Comparison of ENCODE assay signal across 2 fruit fly cellular contexts in the genomic region with DNA sequence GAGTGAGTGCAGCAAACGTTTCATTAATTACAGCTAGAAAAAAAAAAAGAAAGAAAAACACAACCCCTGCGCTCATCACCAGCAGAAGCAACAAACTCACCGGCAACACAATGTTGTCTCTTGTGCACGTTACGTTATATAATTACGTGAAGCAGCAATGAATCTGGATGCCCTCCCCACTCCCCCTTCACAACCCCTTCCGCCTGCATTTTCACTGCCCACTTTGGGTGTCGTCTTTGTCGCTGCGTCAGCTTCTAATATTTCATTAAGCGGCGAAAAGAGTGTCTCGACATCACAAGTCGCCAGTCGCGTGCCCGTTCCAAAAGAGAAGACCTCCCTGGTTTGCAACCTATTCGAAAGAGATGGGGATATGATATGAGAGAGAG.
TF ChIP-seq lines count a peak whose summit lies in the region.

No protein-coding gene starts in this region.

- TF ChIP-seq CTCF in whole organism, embryonic (GFP tag; optimal IDR thresholded peaks at IDR 0.05; lab: Kevin White, UChicago), result no peak

TF ChIP-seq in whole organism, adult, 20 proteins besides CTCF, POLR2A, EP300 and RAD21:
- no peak for TF ChIP-seq CG7101 (tag; optimal IDR thresholded peaks at IDR 0.05; lab: Kevin White, UChicago)
- TF ChIP-seq tj (GFP tag; optimal IDR thresholded peaks at IDR 0.05; lab: Kevin White, UChicago), result peak; percentile 95

TF ChIP-seq in whole organism, embryonic, 481 proteins besides CTCF, POLR2A, EP300 and RAD21:
- TF ChIP-seq Dad (GFP tag; optimal IDR thresholded peaks at IDR 0.05; lab: Kevin White, UChicago) (no peak), CG10274 (GFP tag; optimal IDR thresholded peaks at IDR 0.05; lab: Kevin White, UChicago) (no peak), CG15479 (GFP tag; optimal IDR thresholded peaks at IDR 0.05; lab: Kevin White, UChicago) (no peak), CG32772 (GFP tag; IDR thresholded peaks at IDR 0.05; lab: Robert Waterston, UW) (no peak), lola (GFP tag; optimal IDR thresholded peaks at IDR 0.05; lab: Kevin White, UChicago) (no peak), maf-S (GFP tag; optimal IDR thresholded peaks at IDR 0.05; lab: Kevin White, UChicago) (no peak), vvl (GFP tag; IDR thresholded peaks at IDR 0.05; lab: Robert Waterston, UW) (no peak), hbn (GFP tag; IDR thresholded peaks at IDR 0.05; lab: Robert Waterston, UW; ENCODE audit: partially characterized antibody) (no peak), ap (GFP tag; IDR thresholded peaks at IDR 0.05; lab: Robert Waterston, UW) (no peak), CG9437 (GFP tag; optimal IDR thresholded peaks at IDR 0.05; lab: Kevin White, UChicago) (peak; percentile 74), CG8388 (GFP tag; optimal IDR thresholded peaks at IDR 0.05; lab: Kevin White, UChicago) (no peak), CG3838 (GFP tag; optimal IDR thresholded peaks at IDR 0.05; lab: Kevin White, UChicago) (no peak), so (GFP tag; IDR thresholded peaks at IDR 0.05; lab: Robert Waterston, UW) (no peak), crol (GFP tag; IDR thresholded peaks at IDR 0.05; lab: Robert Waterston, UW) (peak; percentile 64), CG5180 (GFP tag; optimal IDR thresholded peaks at IDR 0.05; lab: Kevin White, UChicago) (peak; percentile 20), CG13624 (GFP tag; optimal IDR thresholded peaks at IDR 0.05; lab: Kevin White, UChicago) (no peak), corto (GFP tag; optimal IDR thresholded peaks at IDR 0.05; lab: Kevin White, UChicago) (no peak), CG9727 (GFP tag; optimal IDR thresholded peaks at IDR 0.05; lab: Kevin White, UChicago) (no peak), CG2116 (GFP tag; optimal IDR thresholded peaks at IDR 0.05; lab: Kevin White, UChicago) (no peak), ATbp (GFP tag; optimal IDR thresholded peaks at IDR 0.05; lab: Kevin White, UChicago) (no peak), CG6854 (GFP tag; optimal IDR thresholded peaks at IDR 0.05; lab: Kevin White, UChicago) (no peak), zfh1 (GFP tag; IDR thresholded peaks at IDR 0.05; lab: Robert Waterston, UW) (0 out of 3 replicates have a peak, but pooled peaks have one; percentile 12), CG17802 (tag; optimal IDR thresholded peaks at IDR 0.05; lab: Kevin White, UChicago) (no peak), CG10654 (GFP tag; optimal IDR thresholded peaks at IDR 0.05; lab: Kevin White, UChicago) (no peak), Vsx1 (GFP tag; optimal IDR thresholded peaks at IDR 0.05; lab: Kevin White, UChicago) (no peak), schlank (tag; optimal IDR thresholded peaks at IDR 0.05; lab: Kevin White, UChicago) (no peak), Adf1 (GFP tag; IDR thresholded peaks at IDR 0.05; lab: Robert Waterston, UW) (no peak), cato (GFP tag; optimal IDR thresholded peaks at IDR 0.05; lab: Kevin White, UChicago; ENCODE audit: borderline replicate concordance) (no peak), CG10431 (GFP tag; optimal IDR thresholded peaks at IDR 0.05; lab: Kevin White, UChicago) (no peak), sd (tag; optimal IDR thresholded peaks at IDR 0.05; lab: Kevin White, UChicago) (no peak), knrl (GFP tag; IDR thresholded peaks at IDR 0.05; lab: Robert Waterston, UW; ENCODE audit: partially characterized antibody) (no peak), CG18599 (GFP tag; optimal IDR thresholded peaks at IDR 0.05; lab: Kevin White, UChicago) (no peak), Trl (optimal IDR thresholded peaks at IDR 0.05; lab: Kevin White, UChicago) (peak in 1 of 2 experiments; percentile 23), Trl (GFP tag; optimal IDR thresholded peaks at IDR 0.05; lab: Kevin White, UChicago) (no peak), Nf-YA (GFP tag; IDR thresholded peaks at IDR 0.05; lab: Robert Waterston, UW) (no peak), Oli (tag; optimal IDR thresholded peaks at IDR 0.05; lab: Kevin White, UChicago) (no peak), Stat92E (GFP tag; optimal IDR thresholded peaks at IDR 0.05; lab: Kevin White, UChicago) (no peak), ems (GFP tag; optimal IDR thresholded peaks at IDR 0.05; lab: Kevin White, UChicago) (no peak), Scr (GFP tag; IDR thresholded peaks at IDR 0.05; lab: Robert Waterston, UW; ENCODE audit: partially characterized antibody) (no peak), pb (GFP tag; optimal IDR thresholded peaks at IDR 0.05; lab: Kevin White, UChicago) (no peak), CG10565 (GFP tag; optimal IDR thresholded peaks at IDR 0.05; lab: Kevin White, UChicago) (no peak), Oaz (GFP tag; IDR thresholded peaks at IDR 0.05; lab: Robert Waterston, UW) (no peak), BtbVII (GFP tag; optimal IDR thresholded peaks at IDR 0.05; lab: Kevin White, UChicago) (no peak), yki (optimal IDR thresholded peaks at IDR 0.05; lab: Kevin White, UChicago) (no peak), Nf-YC (tag; optimal IDR thresholded peaks at IDR 0.05; lab: Kevin White, UChicago) (peak; percentile 14), CG9609 (GFP tag; optimal IDR thresholded peaks at IDR 0.05; lab: Kevin White, UChicago) (no peak), CG34422 (GFP tag; IDR thresholded peaks at IDR 0.05; lab: Robert Waterston, UW) (0 out of 3 replicates have a peak, but pooled peaks have one; percentile 10), pan (optimal IDR thresholded peaks at IDR 0.05; lab: Kevin White, UChicago) (no peak), pan (GFP tag; optimal IDR thresholded peaks at IDR 0.05 in 1 of 2, IDR thresholded peaks at IDR 0.05 in 1 of 2) (no peak), CG18476 (GFP tag; optimal IDR thresholded peaks at IDR 0.05; lab: Kevin White, UChicago) (no peak), D (optimal IDR thresholded peaks at IDR 0.05; lab: Kevin White, UChicago) (no peak), D (GFP tag; optimal IDR thresholded peaks at IDR 0.05; lab: Kevin White, UChicago) (no peak), pros (GFP tag; optimal IDR thresholded peaks at IDR 0.05; lab: Kevin White, UChicago) (no peak), ttk (GFP tag; IDR thresholded peaks at IDR 0.05; lab: Robert Waterston, UW) (no peak), Pdp1 (GFP tag; optimal IDR thresholded peaks at IDR 0.05; lab: Kevin White, UChicago) (peak in 1 of 2 experiments; percentile 79), CG6175 (GFP tag; IDR thresholded peaks at IDR 0.05; lab: Robert Waterston, UW) (no peak), mam (GFP tag; optimal IDR thresholded peaks at IDR 0.05; lab: Kevin White, UChicago) (no peak), Hand (GFP tag; optimal IDR thresholded peaks at IDR 0.05; lab: Kevin White, UChicago) (no peak), Fer1 (GFP tag; optimal IDR thresholded peaks at IDR 0.05; lab: Kevin White, UChicago) (no peak), CG12942 (GFP tag; optimal IDR thresholded peaks at IDR 0.05; lab: Kevin White, UChicago) (no peak), Rfx (GFP tag; IDR thresholded peaks at IDR 0.05; lab: Robert Waterston, UW) (no peak), D19A (tag; optimal IDR thresholded peaks at IDR 0.05; lab: Kevin White, UChicago) (no peak), HLHmδ (GFP tag; optimal IDR thresholded peaks at IDR 0.05; lab: Kevin White, UChicago) (no peak), CG9876 (GFP tag; optimal IDR thresholded peaks at IDR 0.05; lab: Kevin White, UChicago) (no peak), CG2712 (tag; optimal IDR thresholded peaks at IDR 0.05; lab: Kevin White, UChicago) (no peak), CG18764 (GFP tag; optimal IDR thresholded peaks at IDR 0.05; lab: Kevin White, UChicago) (no peak), CG12744 (GFP tag; optimal IDR thresholded peaks at IDR 0.05; lab: Kevin White, UChicago) (no peak), cwo (GFP tag; optimal IDR thresholded peaks at IDR 0.05; lab: Kevin White, UChicago) (peak; percentile 33), C15 (GFP tag; IDR thresholded peaks at IDR 0.05; lab: Robert Waterston, UW) (no peak), CG34224 (GFP tag; IDR thresholded peaks at IDR 0.05; lab: Robert Waterston, UW; ENCODE audit: partially characterized antibody) (no peak), br (optimal IDR thresholded peaks at IDR 0.05; lab: Kevin White, UChicago) (no peak), al (GFP tag; IDR thresholded peaks at IDR 0.05; lab: Robert Waterston, UW) (no peak), CG1832 (GFP tag; optimal IDR thresholded peaks at IDR 0.05; lab: Kevin White, UChicago) (peak; percentile 56)
